Fruit fly (Drosophila melanogaster) whole organism, adult: ENCODE measurements around the gene SMC1.

Experiments
- CG11617 ChIP-seq: fragments of 200-800 bp; sonication (Bioruptor generic); optimal IDR thresholded peaks from 2 replicates; lab custom pipeline; 2017; ENCODE audit warnings: mild to moderate bottlenecking, missing biosample characterization, missing genetic modification reagents, missing genetic modification characterization
- CG12768 ChIP-seq: fragments of 200-800 bp; sonication (Bioruptor generic); optimal IDR thresholded peaks from 2 replicates; lab custom pipeline; 2017; ENCODE audit warnings: missing biosample characterization, missing genetic modification characterization, mild to moderate bottlenecking, moderate library complexity, missing genetic modification reagents
- CG14711 ChIP-seq: fragments of 200-800 bp; sonication (Bioruptor generic); optimal IDR thresholded peaks from 2 replicates; lab custom pipeline; 2018; ENCODE audit warnings: missing biosample characterization, mild to moderate bottlenecking, missing genetic modification characterization, moderate library complexity
- CG1620 ChIP-seq: fragments of 200-800 bp; sonication (Bioruptor generic); optimal IDR thresholded peaks from 2 replicates; lab custom pipeline; 2016; ENCODE audit warnings: missing biosample characterization, missing genetic modification characterization
- CG33017 ChIP-seq: fragments of 200-800 bp; sonication (Bioruptor generic); optimal IDR thresholded peaks from 2 replicates; lab custom pipeline; 2018; ENCODE audit warnings: missing biosample characterization, mild to moderate bottlenecking, missing genetic modification characterization, moderate library complexity
- CG5204 ChIP-seq: fragments of 200-800 bp; sonication (Bioruptor generic); optimal IDR thresholded peaks from 2 replicates; lab custom pipeline; 2016; ENCODE audit warnings: missing biosample characterization, missing genetic modification characterization
- CG7045 ChIP-seq: fragments of 200-800 bp; sonication (Bioruptor generic); optimal IDR thresholded peaks from 2 replicates; lab custom pipeline; 2017; ENCODE audit warnings: missing biosample characterization, mild to moderate bottlenecking, missing genetic modification characterization
- CG7101 ChIP-seq: fragments of 200-800 bp; sonication (Bioruptor generic); optimal IDR thresholded peaks from 2 replicates; lab custom pipeline; 2018; ENCODE audit warnings: missing biosample characterization, mild to moderate bottlenecking, missing genetic modification characterization, moderate library complexity
- Clk ChIP-seq: fragments of 200-800 bp; sonication (Bioruptor generic); optimal IDR thresholded peaks from 2 replicates; lab custom pipeline; 2017; ENCODE audit warnings: missing biosample characterization, missing genetic modification characterization
- Crg-1 ChIP-seq: fragments of 200-800 bp; sonication (Bioruptor generic); optimal IDR thresholded peaks from 2 replicates; lab custom pipeline; 2016; ENCODE audit warnings: missing biosample characterization, missing genetic modification characterization
- Hr96 ChIP-seq: fragments of 200-800 bp; sonication (Bioruptor generic); optimal IDR thresholded peaks from 2 replicates; lab custom pipeline; 2016; ENCODE audit warnings: missing biosample characterization, missing genetic modification characterization
- Mnt ChIP-seq: fragments of 200-800 bp; sonication (Bioruptor generic); optimal IDR thresholded peaks from 2 replicates; lab custom pipeline; 2016; ENCODE audit warnings: missing biosample characterization, mild to moderate bottlenecking, missing genetic modification characterization
- bab1 ChIP-seq: fragments of 200-800 bp; sonication (Bioruptor generic); optimal IDR thresholded peaks from 3 replicates; lab custom pipeline; 2019; ENCODE audit warnings: missing biosample characterization, mild to moderate bottlenecking, missing genetic modification characterization, moderate library complexity
- cic ChIP-seq: fragments of 200-800 bp; sonication (Bioruptor generic); optimal IDR thresholded peaks from 2 replicates; lab custom pipeline; 2017; ENCODE audit warnings: missing biosample characterization, mild to moderate bottlenecking, missing genetic modification characterization, moderate library complexity
- cnc ChIP-seq, 2 experiments: fragments of >200 bp; optimal IDR thresholded peaks; 2 replicates each; lab custom pipeline; 2017
- kay ChIP-seq: fragments of 200-800 bp; sonication (Bioruptor generic); peaks from one replicate; lab custom pipeline; 2016; ENCODE audit warnings: missing biosample characterization, missing genetic modification characterization, borderline replicate concordance
- ovo ChIP-seq: fragments of 200-800 bp; sonication (Bioruptor generic); optimal IDR thresholded peaks from 2 replicates; lab custom pipeline; 2016; ENCODE audit warnings: missing biosample characterization, missing genetic modification characterization
- pad ChIP-seq: fragments of 200-800 bp; sonication (Bioruptor generic); optimal IDR thresholded peaks from 3 replicates; lab custom pipeline; 2017; ENCODE audit warnings: missing biosample characterization, missing genetic modification characterization, mild to moderate bottlenecking, moderate library complexity, missing genetic modification reagents
- tj ChIP-seq: fragments of 200-800 bp; sonication (Bioruptor generic); optimal IDR thresholded peaks from 3 replicates; lab custom pipeline; 2017; ENCODE audit warnings: missing biosample characterization, mild to moderate bottlenecking, missing genetic modification characterization, moderate library complexity
- toe ChIP-seq: fragments of 200-800 bp; sonication (Bioruptor generic); optimal IDR thresholded peaks from 2 replicates; lab custom pipeline; 2016; ENCODE audit warnings: missing biosample characterization, missing genetic modification characterization

Gene SMC1

dm6 chr3R:24026503-24026902, 31.6 kb upstream of the SMC1 start:
- TF ChIP-seq CG12768 (GFP tag; lab: Kevin White, UChicago) (peak; percentile 14), CG11617 (peak; percentile 27), Mnt (peak; percentile 40), Hr96 (GFP tag; lab: Kevin White, UChicago) (no peak)

DNA sequence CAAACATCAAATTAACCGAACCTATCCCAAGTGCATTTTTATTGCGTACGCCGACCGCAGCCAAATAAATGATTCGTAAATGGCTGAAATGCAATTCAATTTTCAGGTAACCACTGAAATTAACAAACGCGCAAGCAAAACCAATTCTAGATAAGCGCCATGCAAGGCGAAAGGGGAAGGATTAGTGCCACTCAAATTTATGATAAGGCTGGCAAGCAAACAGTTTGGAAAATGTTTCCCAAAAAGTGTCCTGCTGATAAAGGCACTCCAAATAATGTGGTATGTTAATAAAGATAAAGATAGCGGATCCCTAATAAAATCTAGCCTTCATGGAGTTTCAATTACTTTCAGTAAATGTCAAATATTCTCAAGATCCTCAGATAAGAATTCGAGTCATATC, 30.9 kb upstream of the SMC1 start:
- TF ChIP-seq Hr96 (GFP tag; lab: Kevin White, UChicago): no peak
- no peak for TF ChIP-seq bab1 (GFP tag; lab: Kevin White, UChicago)
- no peak for TF ChIP-seq CG14711 (tag; lab: Kevin White, UChicago)
- TF ChIP-seq kay (GFP tag; lab: Kevin White, UChicago): no peak
- TF ChIP-seq CG7101 (tag; lab: Kevin White, UChicago): no peak
- TF ChIP-seq cic (GFP tag; lab: Kevin White, UChicago): no peak
- no peak for TF ChIP-seq pad (GFP tag; lab: Kevin White, UChicago)
- no peak for TF ChIP-seq tj
- no peak for TF ChIP-seq toe (GFP tag; lab: Kevin White, UChicago)
- TF ChIP-seq CG12768 (GFP tag; lab: Kevin White, UChicago): no peak
- TF ChIP-seq Mnt: no peak
- TF ChIP-seq CG7045 (GFP tag; lab: Kevin White, UChicago): no peak
- no peak for TF ChIP-seq Clk (GFP tag; lab: Kevin White, UChicago)
- TF ChIP-seq cnc (optimal IDR thresholded peaks at IDR 0.05; lab: Kevin White, UChicago): no peak
- TF ChIP-seq CG5204 (GFP tag; lab: Kevin White, UChicago): no peak
- no peak for TF ChIP-seq CG11617

DNA sequence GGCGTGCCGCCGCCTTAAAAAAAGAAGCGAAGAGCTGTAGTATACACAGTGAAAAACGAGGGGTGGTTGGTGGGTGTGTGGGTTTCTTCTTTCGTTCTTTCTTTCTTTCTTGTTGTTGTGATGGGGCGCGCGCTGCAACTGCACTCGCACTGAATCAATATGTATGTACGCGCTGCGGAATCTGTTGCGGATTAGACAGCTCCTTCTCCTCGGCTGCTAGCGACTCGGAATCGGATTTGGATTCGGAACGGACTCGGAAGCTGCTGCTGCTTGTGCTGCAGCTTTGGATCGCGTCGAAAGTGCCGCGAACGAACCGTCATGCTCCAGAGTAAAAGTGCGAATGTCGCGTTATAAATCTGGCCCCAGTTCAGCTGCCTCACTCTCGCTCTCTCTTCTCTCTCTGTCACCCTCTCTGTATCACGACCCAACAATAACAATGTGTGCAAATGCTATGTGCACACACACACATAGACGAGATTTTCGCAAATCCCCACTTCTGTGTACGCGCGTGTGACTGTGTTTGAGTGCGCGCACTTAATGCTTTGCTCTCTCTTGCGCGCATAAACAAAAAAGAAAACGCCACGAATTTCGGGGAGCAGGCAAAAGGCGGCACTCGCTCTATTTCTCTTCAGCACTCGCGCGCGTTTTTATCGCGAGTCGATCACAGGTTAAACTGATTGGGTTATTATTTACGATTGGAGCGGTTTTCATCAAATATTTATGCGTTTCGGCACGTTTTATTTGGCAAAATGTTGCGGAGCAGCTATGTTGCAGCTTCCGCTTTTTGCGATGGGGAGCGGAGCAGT, 26.9 kb upstream of the SMC1 start:
- peak; percentile 69 for TF ChIP-seq Mnt
- no peak for TF ChIP-seq CG5204 (GFP tag; lab: Kevin White, UChicago)
- peak; percentile 31 for TF ChIP-seq CG7101 (tag; lab: Kevin White, UChicago)
- TF ChIP-seq Crg-1 (GFP tag; lab: Kevin White, UChicago): peak; percentile 7
- TF ChIP-seq CG14711 (tag; lab: Kevin White, UChicago): no peak
- peak; percentile 79 for TF ChIP-seq tj
- peak; percentile 56 for TF ChIP-seq cic (GFP tag; lab: Kevin White, UChicago)
- TF ChIP-seq CG33017 (tag; lab: Kevin White, UChicago): peak; percentile 15
- TF ChIP-seq bab1 (GFP tag; lab: Kevin White, UChicago): peak; percentile 20
- TF ChIP-seq kay (GFP tag; lab: Kevin White, UChicago): no peak
- peak; percentile 47 for TF ChIP-seq CG7045 (GFP tag; lab: Kevin White, UChicago)
- peak; percentile 57 for TF ChIP-seq pad (GFP tag; lab: Kevin White, UChicago)
- TF ChIP-seq CG1620 (GFP tag; lab: Kevin White, UChicago): peak; percentile 3
- TF ChIP-seq toe (GFP tag; lab: Kevin White, UChicago): no peak
- no peak for TF ChIP-seq cnc (optimal IDR thresholded peaks at IDR 0.05; lab: Kevin White, UChicago)
- TF ChIP-seq CG11617: no peak
- no peak for TF ChIP-seq Clk (GFP tag; lab: Kevin White, UChicago)
- no peak for TF ChIP-seq ovo
- peak; percentile 75 for TF ChIP-seq CG12768 (GFP tag; lab: Kevin White, UChicago)
- no peak for TF ChIP-seq Hr96 (GFP tag; lab: Kevin White, UChicago)

DNA sequence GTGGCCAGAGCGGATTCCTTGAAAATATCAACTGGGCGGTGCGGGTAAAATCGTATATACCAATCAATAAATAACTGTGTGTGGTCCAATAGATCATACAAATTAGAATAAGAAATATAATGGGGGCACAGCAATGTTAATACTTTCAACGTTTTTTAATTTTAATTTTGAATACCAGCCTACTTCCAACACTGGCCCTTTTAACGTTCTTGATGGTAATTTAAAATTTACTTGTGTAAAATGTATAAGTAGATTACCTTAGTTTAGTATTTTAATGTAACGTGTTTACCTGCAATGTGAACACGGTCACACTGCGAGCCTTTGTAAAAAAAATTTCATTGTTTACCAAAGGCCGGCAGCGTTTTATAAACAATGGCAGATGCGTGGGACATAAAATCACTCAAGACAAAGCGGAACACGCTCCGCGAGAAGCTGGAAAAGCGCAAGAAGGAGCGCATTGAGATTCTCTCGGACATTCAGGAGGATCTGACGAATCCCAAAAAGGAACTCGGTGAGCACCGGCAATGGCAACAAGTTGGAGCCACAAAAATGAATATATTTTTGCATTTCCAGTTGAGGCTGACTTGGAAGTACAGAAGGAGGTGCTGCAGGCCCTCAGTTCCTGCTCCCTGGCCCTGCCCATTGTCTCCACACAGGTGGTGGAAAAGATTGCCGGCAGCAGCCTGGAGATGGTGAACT, 26.1 kb upstream of the SMC1 start, which contains the start of the genes KrT95D and Mettl3:
Gene KrT95D (minus strand): TSS at position 3 of the 699 bp plus-strand sequence.
Gene Mettl3 (plus strand): TSS at position 333 of the 699 bp plus-strand sequence.
- peak; percentile 23 for TF ChIP-seq CG1620 (GFP tag; lab: Kevin White, UChicago)
- TF ChIP-seq toe (GFP tag; lab: Kevin White, UChicago): no peak
- TF ChIP-seq Clk (GFP tag; lab: Kevin White, UChicago): no peak
- peak; percentile 36 for TF ChIP-seq Crg-1 (GFP tag; lab: Kevin White, UChicago)
- TF ChIP-seq Hr96 (GFP tag; lab: Kevin White, UChicago): peak; percentile 35
- TF ChIP-seq CG11617: peak; percentile 39
- no peak for TF ChIP-seq cnc (optimal IDR thresholded peaks at IDR 0.05; lab: Kevin White, UChicago)
- TF ChIP-seq cic (GFP tag; lab: Kevin White, UChicago): no peak

DNA sequence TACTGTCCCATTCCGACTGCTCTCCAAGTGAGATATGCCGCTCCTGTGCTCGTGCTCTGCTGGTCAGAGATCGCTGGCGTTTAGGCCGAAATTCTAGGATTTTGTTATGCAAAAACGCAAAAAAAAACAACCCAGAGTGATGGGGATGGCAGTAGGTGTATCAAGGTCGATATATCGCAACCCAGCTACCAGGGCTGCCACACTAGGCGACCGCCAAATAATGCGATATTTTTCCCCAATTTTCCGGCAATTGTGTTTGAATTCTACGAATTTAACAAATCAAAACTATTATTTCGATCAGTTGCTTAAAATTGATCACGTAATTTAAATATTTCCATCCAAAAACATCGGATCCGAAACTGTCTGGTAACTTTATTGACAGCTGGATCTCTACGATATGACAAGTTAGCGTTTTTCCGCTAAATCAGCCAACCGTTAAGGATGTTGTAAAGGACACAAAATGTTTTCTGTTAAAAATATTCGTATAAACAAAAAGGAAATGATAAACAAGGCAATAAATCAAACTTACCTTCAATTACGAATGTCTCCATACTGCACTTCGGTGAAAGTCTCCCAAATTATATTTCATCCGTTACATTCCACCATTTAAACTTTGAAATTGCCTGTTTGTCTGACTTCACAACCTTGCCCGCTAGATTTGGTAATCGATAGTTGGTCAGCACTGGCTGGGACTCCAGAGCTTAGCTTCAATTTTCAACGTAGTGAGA, 20.4 kb upstream of the SMC1 start, which contains the start of gene spas:
Gene spas (plus strand): TSS at position 678 of the 728 bp plus-strand sequence.
- no peak for TF ChIP-seq toe (GFP tag; lab: Kevin White, UChicago)
- TF ChIP-seq CG1620 (GFP tag; lab: Kevin White, UChicago): peak; percentile 64
- peak; percentile 64 for TF ChIP-seq CG12768 (GFP tag; lab: Kevin White, UChicago)
- TF ChIP-seq CG14711 (tag; lab: Kevin White, UChicago): peak; percentile 80
- no peak for TF ChIP-seq cic (GFP tag; lab: Kevin White, UChicago)
- peak; percentile 63 for TF ChIP-seq ovo
- TF ChIP-seq pad (GFP tag; lab: Kevin White, UChicago): peak; percentile 47
- TF ChIP-seq Hr96 (GFP tag; lab: Kevin White, UChicago): peak; percentile 90
- TF ChIP-seq cnc (optimal IDR thresholded peaks at IDR 0.05; lab: Kevin White, UChicago): no peak
- TF ChIP-seq tj: peak; percentile 73
- peak; percentile 81 for TF ChIP-seq CG11617
- TF ChIP-seq CG7045 (GFP tag; lab: Kevin White, UChicago): peak; percentile 73
- TF ChIP-seq CG33017 (tag; lab: Kevin White, UChicago): peak; percentile 58
- TF ChIP-seq kay (GFP tag; lab: Kevin White, UChicago): no peak
- no peak for TF ChIP-seq CG5204 (GFP tag; lab: Kevin White, UChicago)
- peak; percentile 72 for TF ChIP-seq Mnt
- TF ChIP-seq CG7101 (tag; lab: Kevin White, UChicago): peak; percentile 60
- TF ChIP-seq Clk (GFP tag; lab: Kevin White, UChicago): peak; percentile 50
- TF ChIP-seq bab1 (GFP tag; lab: Kevin White, UChicago): peak; percentile 76
- peak; percentile 52 for TF ChIP-seq Crg-1 (GFP tag; lab: Kevin White, UChicago)
